Worm (Caenorhabditis elegans) whole organism, young adult: ENCODE measurements around the gene R05G6.9.

Source experiments
- B0035.1 ChIP-seq: sonication (generic microtip); optimal IDR thresholded peaks from 2 replicates; lab custom pipeline; 2016; ENCODE audit warnings: missing genetic modification characterization, mild to moderate bottlenecking, missing compliant biosample characterization, missing genotype, missing genetic modification reagents
- F10E7.11 ChIP-seq: sonication (generic microtip); optimal IDR thresholded peaks from 2 replicates; lab custom pipeline; 2017; ENCODE audit warnings: mild to moderate bottlenecking, missing genetic modification characterization, moderate library complexity, missing compliant biosample characterization
- F23B12.7 ChIP-seq: sonication (generic microtip); optimal IDR thresholded peaks from 2 replicates; lab custom pipeline; 2017; ENCODE audit warnings: missing genetic modification characterization, mild to moderate bottlenecking, missing compliant biosample characterization, antibody characterized with exemption, moderate library complexity; ENCODE audit not compliant: insufficient read depth
- F37B4.10 ChIP-seq: fragments of 200-800 bp; sonication (Bioruptor generic); IDR thresholded peaks from 2 replicates; pipeline ENCODE4 v1.3.6; 2022; ENCODE audit warnings: missing genetic modification characterization, missing compliant biosample characterization
- F39B2.1 ChIP-seq: fragments of 200-800 bp; sonication (Bioruptor generic); IDR thresholded peaks from 2 replicates; pipeline ENCODE4 v1.3.6; 2022; ENCODE audit warnings: missing genetic modification reagents, missing genetic modification characterization, missing compliant biosample characterization
- F55B11.4 ChIP-seq: sonication (generic microtip); optimal IDR thresholded peaks from 2 replicates; lab custom pipeline; 2016; ENCODE audit warnings: missing compliant biosample characterization, missing genetic modification characterization, borderline replicate concordance; ENCODE audit not compliant: insufficient read depth
- T07F8.4 ChIP-seq: sonication (generic microtip); optimal IDR thresholded peaks from 2 replicates; lab custom pipeline; 2016; ENCODE audit warnings: mild to moderate bottlenecking, missing genetic modification characterization, moderate library complexity, missing compliant biosample characterization
- Y79H2A.3 ChIP-seq: fragments of 200-800 bp; sonication (Bioruptor generic); conservative IDR thresholded peaks from 2 replicates; pipeline ENCODE4 v1.3.6; 2022; ENCODE audit warnings: missing genetic modification reagents, missing genetic modification characterization, missing compliant biosample characterization
- Y95B8A.8 ChIP-seq: fragments of 200-800 bp; sonication (Bioruptor generic); IDR thresholded peaks from 2 replicates; pipeline ENCODE4 v1.3.6; 2022; ENCODE audit warnings: missing genetic modification reagents, missing genetic modification characterization, missing compliant biosample characterization
- aptf-3 ChIP-seq: fragments of 200-800 bp; sonication (Bioruptor generic); IDR thresholded peaks from 2 replicates; pipeline ENCODE4 v1.3.6; 2022; ENCODE audit warnings: missing genetic modification characterization, missing compliant biosample characterization
- athp-1 ChIP-seq: sonication (generic microtip); optimal IDR thresholded peaks from 2 replicates; lab custom pipeline; 2017; ENCODE audit warnings: mild to moderate bottlenecking, missing genetic modification characterization, missing compliant biosample characterization
- attf-3 ChIP-seq: fragments of 200-800 bp; sonication (Bioruptor generic); conservative IDR thresholded peaks from 2 replicates; pipeline ENCODE4 v1.3.6; 2022; ENCODE audit warnings: missing genetic modification reagents, missing genetic modification characterization, missing compliant biosample characterization
- attf-5 ChIP-seq: fragments of 200-800 bp; sonication (Bioruptor generic); optimal IDR thresholded peaks from 2 replicates; lab custom pipeline; 2018; ENCODE audit warnings: mild to moderate bottlenecking, missing genetic modification characterization, missing compliant biosample characterization
- bed-2 ChIP-seq: fragments of 200-800 bp; sonication (Bioruptor generic); IDR thresholded peaks from 2 replicates; pipeline ENCODE4 v1.3.6; 2022; ENCODE audit warnings: missing genetic modification reagents, missing genetic modification characterization, missing compliant biosample characterization
- ccch-3 ChIP-seq: fragments of 200-800 bp; sonication (Bioruptor generic); optimal IDR thresholded peaks from 2 replicates; lab custom pipeline; 2018; ENCODE audit warnings: mild to moderate bottlenecking, missing genetic modification characterization, missing compliant biosample characterization
- ceh-27 ChIP-seq: fragments of 200-800 bp; sonication (Bioruptor generic); optimal IDR thresholded peaks from 2 replicates; lab custom pipeline; 2018; ENCODE audit warnings: mild to moderate bottlenecking, missing genetic modification characterization, moderate library complexity, missing compliant biosample characterization
- ceh-40 ChIP-seq: fragments of 200-800 bp; sonication (Bioruptor generic); IDR thresholded peaks from 2 replicates; pipeline ENCODE4 v1.3.6; 2022; ENCODE audit warnings: missing genetic modification characterization, missing compliant biosample characterization
- ceh-58 ChIP-seq: fragments of 200-800 bp; sonication (Bioruptor generic); IDR thresholded peaks from 2 replicates; pipeline ENCODE4 v1.3.6; 2022; ENCODE audit warnings: missing genetic modification characterization, missing compliant biosample characterization
- ceh-91 ChIP-seq: fragments of 200-800 bp; sonication (Bioruptor generic); IDR thresholded peaks from 2 replicates; pipeline ENCODE4 v1.3.6; 2022; ENCODE audit warnings: missing genetic modification reagents, missing genetic modification characterization, missing compliant biosample characterization
- efl-1 ChIP-seq: fragments of 150-350 bp; optimal IDR thresholded peaks from 2 replicates; lab custom pipeline; 2014; ENCODE audit warnings: missing biosample characterization, missing genetic modification reagents, missing genetic modification characterization
- ekl-4 ChIP-seq: fragments of 200-800 bp; sonication (Bioruptor generic); IDR thresholded peaks from 2 replicates; pipeline ENCODE4 v1.3.6; 2022; ENCODE audit warnings: missing genetic modification reagents, missing genetic modification characterization, missing compliant biosample characterization
- him-1 ChIP-seq: sonication (generic microtip); optimal IDR thresholded peaks from 2 replicates; lab custom pipeline; 2016; ENCODE audit warnings: missing genotype, missing genetic modification reagents, missing genetic modification characterization, missing compliant biosample characterization
- hlh-26 ChIP-seq: fragments of 200-800 bp; sonication (Bioruptor generic); conservative IDR thresholded peaks from 2 replicates; pipeline ENCODE4 v1.3.6; 2022; ENCODE audit warnings: missing genetic modification reagents, missing genetic modification characterization, missing compliant biosample characterization
- hmg-20 ChIP-seq: fragments of 200-800 bp; sonication (Bioruptor generic); IDR thresholded peaks from 2 replicates; pipeline ENCODE4 v1.3.6; 2022; ENCODE audit warnings: missing genetic modification reagents, missing genetic modification characterization, missing compliant biosample characterization
- hsf-1 ChIP-seq: fragments of 200-800 bp; sonication (Bioruptor generic); IDR thresholded peaks from 2 replicates; pipeline ENCODE4 v1.3.6; 2022; ENCODE audit warnings: missing genetic modification reagents, missing genetic modification characterization, missing compliant biosample characterization
- lin-26 ChIP-seq: fragments of 200-800 bp; sonication (Bioruptor generic); IDR thresholded peaks from 2 replicates; pipeline ENCODE4 v1.3.6; 2022; ENCODE audit warnings: missing genetic modification reagents, missing genetic modification characterization, missing compliant biosample characterization
- lin-54 ChIP-seq: fragments of 200-800 bp; sonication (Bioruptor generic); optimal IDR thresholded peaks from 2 replicates; lab custom pipeline; 2018; ENCODE audit warnings: mild to moderate bottlenecking, missing genetic modification characterization, missing compliant biosample characterization
- madf-10 ChIP-seq: sonication (generic microtip); optimal IDR thresholded peaks from 2 replicates; lab custom pipeline; 2016; ENCODE audit warnings: mild to moderate bottlenecking, missing genetic modification characterization, missing compliant biosample characterization
- madf-6 ChIP-seq: fragments of 200-800 bp; sonication (Bioruptor generic); IDR thresholded peaks from 2 replicates; pipeline ENCODE4 v1.3.6; 2022; ENCODE audit warnings: missing genetic modification reagents, missing genetic modification characterization, missing compliant biosample characterization
- mcd-1 ChIP-seq: fragments of 200-800 bp; sonication (Bioruptor generic); IDR thresholded peaks from 2 replicates; pipeline ENCODE4 v1.3.6; 2022; ENCODE audit warnings: missing genetic modification reagents, missing genetic modification characterization, missing compliant biosample characterization
- mes-4 ChIP-seq: sonication (generic microtip); optimal IDR thresholded peaks from 2 replicates; lab custom pipeline; 2016; ENCODE audit warnings: missing genotype, missing genetic modification characterization, missing compliant biosample characterization
- mxl-1 ChIP-seq: sonication (generic microtip); optimal IDR thresholded peaks from 2 replicates; lab custom pipeline; 2016; ENCODE audit warnings: missing genetic modification characterization, missing compliant biosample characterization
- nfyb-1 ChIP-seq: fragments of 200-800 bp; sonication (Bioruptor generic); IDR thresholded peaks from 2 replicates; pipeline ENCODE4 v1.3.6; 2022; ENCODE audit warnings: missing genetic modification reagents, missing genetic modification characterization, missing compliant biosample characterization
- nhr-27 ChIP-seq: fragments of 200-800 bp; sonication (Bioruptor generic); optimal IDR thresholded peaks from 2 replicates; lab custom pipeline; 2018; ENCODE audit warnings: mild to moderate bottlenecking, missing genetic modification characterization, moderate library complexity, missing compliant biosample characterization
- rcor-1 ChIP-seq: fragments of 200-800 bp; sonication (Bioruptor generic); IDR thresholded peaks from 2 replicates; pipeline ENCODE4 v1.3.6; 2022; ENCODE audit warnings: missing genetic modification reagents, missing genetic modification characterization, missing compliant biosample characterization
- rec-8 ChIP-seq, 2 experiments: sonication (generic microtip); optimal IDR thresholded peaks; 2 replicates each; lab custom pipeline; 2016; ENCODE audit warnings: mild to moderate bottlenecking in 2 of 2, missing genetic modification characterization in 2 of 2, missing genetic modification reagents in 2 of 2, missing genotype in 2 of 2, missing biosample characterization in 1 of 2, missing compliant biosample characterization in 1 of 2, moderate library complexity in 1 of 2
- rpc-1 ChIP-seq, 2 experiments: fragments of 150-350 bp in 1 of 2; sonication (generic microtip) in 1 of 2; optimal IDR thresholded peaks; 2 replicates each; lab custom pipeline; 2014 to 2018; ENCODE audit warnings: missing biosample characterization in 1 of 2, missing genetic modification characterization in 1 of 2, missing genetic modification reagents in 1 of 2, missing genotype in 1 of 2
- sea-2 ChIP-seq: fragments of 200-800 bp; sonication (Bioruptor generic); IDR thresholded peaks from 2 replicates; pipeline ENCODE4 v1.3.6; 2022; ENCODE audit warnings: missing genetic modification characterization, missing compliant biosample characterization
- snpc-1.3 ChIP-seq: sonication (generic microtip); optimal IDR thresholded peaks from 2 replicates; lab custom pipeline; 2017; ENCODE audit warnings: missing genetic modification characterization, mild to moderate bottlenecking, missing compliant biosample characterization, antibody characterized with exemption, moderate library complexity, missing genotype, missing genetic modification reagents; ENCODE audit not compliant: insufficient read depth
- snpc-4 ChIP-seq, 5 experiments: fragments of 150-350 bp in 1 of 5; sonication (generic microtip) in 4 of 5; optimal IDR thresholded peaks; 2 replicates each; lab custom pipeline; 2014 to 2018; ENCODE audit warnings: missing genetic modification characterization in 5 of 5, missing biosample characterization in 3 of 5, antibody characterized with exemption in 2 of 5, mild to moderate bottlenecking in 2 of 5, missing compliant biosample characterization in 2 of 5, missing genotype in 2 of 5, moderate library complexity in 2 of 5, missing genetic modification reagents in 1 of 5
- somi-1 ChIP-seq: fragments of 200-800 bp; sonication (Bioruptor generic); optimal IDR thresholded peaks from 2 replicates; lab custom pipeline; 2018; ENCODE audit warnings: mild to moderate bottlenecking, missing genetic modification characterization, missing compliant biosample characterization
- tbp1 ChIP-seq: fragments of 200-800 bp; sonication (Bioruptor generic); optimal IDR thresholded peaks from 2 replicates; lab custom pipeline; 2018; ENCODE audit warnings: mild to moderate bottlenecking, missing genetic modification characterization, missing compliant biosample characterization
- ztf-25 ChIP-seq: fragments of 200-800 bp; sonication (Bioruptor generic); IDR thresholded peaks from 2 replicates; pipeline ENCODE4 v1.3.6; 2022; ENCODE audit warnings: missing genetic modification reagents, missing genetic modification characterization, missing compliant biosample characterization
- ztf-28 ChIP-seq: fragments of 200-800 bp; sonication (Bioruptor generic); IDR thresholded peaks from 2 replicates; pipeline ENCODE4 v1.3.6; 2022; ENCODE audit warnings: missing genetic modification reagents, missing genetic modification characterization, missing compliant biosample characterization
- ztf-6 ChIP-seq: fragments of 200-800 bp; sonication (Bioruptor generic); IDR thresholded peaks from 2 replicates; pipeline ENCODE4 v1.3.6; 2022; ENCODE audit warnings: missing genetic modification reagents, missing genetic modification characterization, missing compliant biosample characterization

Gene R05G6.9

DNA sequence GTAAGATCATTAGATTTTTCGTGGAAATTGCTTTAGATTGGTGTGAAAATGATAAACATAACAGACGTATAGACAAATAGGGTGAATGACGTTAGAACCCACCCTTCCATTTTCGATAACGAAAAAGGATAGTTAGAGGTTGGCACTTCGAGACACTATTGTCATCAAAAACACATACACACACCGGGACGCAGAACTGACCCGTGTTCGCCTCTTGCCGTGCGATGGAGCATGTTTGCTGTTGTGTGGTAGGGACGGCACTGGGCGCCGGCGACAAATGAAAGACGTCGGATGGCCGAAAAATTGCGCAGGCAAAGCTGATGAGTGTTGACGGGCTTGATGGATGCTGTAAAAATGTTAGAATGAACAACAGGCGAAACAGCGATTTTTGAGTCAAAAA lies 33.8 kb upstream of the R05G6.9 start (continued):
- TF ChIP-seq somi-1 (no peak), rcor-1 (GFP tag; lab: Robert Waterston, UW) (no peak), him-1 (tag; lab: Kevin White, UChicago) (no peak), snpc-4 (GFP tag; optimal IDR thresholded peaks at IDR 0.05; lab: Kevin White, UChicago) (no peak), snpc-4 (tag; optimal IDR thresholded peaks at IDR 0.05; lab: Kevin White, UChicago) (no peak), ceh-40 (GFP tag; lab: Robert Waterston, UW) (no peak), nhr-27 (tag; lab: Kevin White, UChicago) (no peak), T07F8.4 (tag; lab: Kevin White, UChicago) (no peak), lin-54 (GFP tag; lab: Kevin White, UChicago) (peak; percentile 36), ztf-28 (no peak), hsf-1 (no peak), madf-10 (tag; lab: Kevin White, UChicago) (peak; percentile 18), tbp1 (peak; percentile 12), bed-2 (GFP tag; lab: Robert Waterston, UW) (no peak), aptf-3 (GFP tag; lab: Robert Waterston, UW) (no peak), madf-6 (peak; percentile 31; the same call in 1 of the 2 replicates), lin-26 (GFP tag; lab: Robert Waterston, UW) (peak; percentile 43), F37B4.10 (GFP tag; lab: Robert Waterston, UW) (no peak), attf-5 (GFP tag; lab: Kevin White, UChicago) (peak; percentile 58), athp-1 (tag; lab: Kevin White, UChicago) (no peak), hlh-26 (GFP tag; lab: Robert Waterston, UW) (no peak), ceh-27 (GFP tag; lab: Kevin White, UChicago) (peak; percentile 71), ccch-3 (GFP tag; lab: Kevin White, UChicago) (no peak), ztf-25 (GFP tag; lab: Robert Waterston, UW) (no peak), mcd-1 (GFP tag; lab: Robert Waterston, UW) (peak; percentile 57), B0035.1 (tag; lab: Kevin White, UChicago) (no peak), F10E7.11 (tag; lab: Kevin White, UChicago) (no peak), sea-2 (GFP tag; lab: Robert Waterston, UW) (no peak), mes-4 (tag; lab: Kevin White, UChicago) (no peak), nfyb-1 (GFP tag; lab: Robert Waterston, UW) (0 out of 2 replicates have a peak, but pooled peaks have one; percentile 25)
- TF ChIP-seq, all 124 proteins: peak for 19

DNA sequence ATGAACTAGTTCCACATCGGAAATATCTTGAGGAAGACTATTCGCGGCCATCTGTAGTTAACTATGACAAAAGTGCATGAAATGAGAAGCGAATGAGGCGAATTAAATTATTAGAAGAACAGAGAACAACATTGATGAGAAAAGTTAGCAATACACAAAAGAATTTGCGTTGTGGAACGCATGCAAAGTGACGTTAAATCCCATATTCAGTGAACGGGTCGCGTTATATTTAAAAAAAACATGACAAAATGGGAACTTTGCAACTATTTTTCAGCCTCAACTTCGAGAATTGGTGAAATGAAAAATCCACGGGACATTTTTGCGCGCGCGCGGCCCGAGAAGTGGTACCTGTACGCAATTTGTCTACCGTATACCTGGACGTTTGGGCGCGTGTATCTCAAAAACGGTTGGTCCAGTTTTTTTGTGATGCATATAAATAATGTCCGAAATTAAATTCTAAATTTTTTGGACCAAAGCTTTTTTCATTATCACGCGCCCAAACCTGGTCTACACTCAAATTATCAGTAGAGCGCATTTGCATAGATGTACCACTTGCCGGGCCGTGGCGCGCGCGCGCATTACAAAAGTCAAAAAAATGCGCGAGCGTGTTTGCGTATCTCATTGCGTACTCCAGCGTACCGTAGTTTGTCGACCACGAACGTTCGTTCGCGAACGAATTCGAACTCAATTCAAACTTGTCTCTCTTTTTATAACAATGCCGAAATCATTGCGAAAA lies 31.9 kb upstream of the R05G6.9 start, which contains the start of the genes cdd-2 and oef-1:
Gene cdd-2, minus strand, starts transcription at position 51 of the 736 bp plus-strand sequence.
Gene oef-1, plus strand, starts transcription at position 575 of the 736 bp plus-strand sequence.
- no peak; the same call in 1 of the 2 replicates for TF ChIP-seq aptf-3 (GFP tag; lab: Robert Waterston, UW)
- TF ChIP-seq rpc-1 (optimal IDR thresholded peaks at IDR 0.05; lab: Kevin White, UChicago), result no peak
- TF ChIP-seq rpc-1 (tag; optimal IDR thresholded peaks at IDR 0.05; lab: Kevin White, UChicago), result no peak
- peak; percentile 58 for TF ChIP-seq attf-3 (GFP tag; lab: Robert Waterston, UW)
- TF ChIP-seq mxl-1 (tag; lab: Kevin White, UChicago), result no peak
- no peak for TF ChIP-seq ceh-58 (GFP tag; lab: Robert Waterston, UW)
- TF ChIP-seq ceh-91, result peak; percentile 99
- no peak for TF ChIP-seq F23B12.7
- peak; percentile 98 for TF ChIP-seq madf-6
- peak; percentile 91 for TF ChIP-seq ekl-4
- TF ChIP-seq snpc-1.3 (tag; lab: Kevin White, UChicago), result no peak
- no peak for TF ChIP-seq hmg-20 (GFP tag; lab: Robert Waterston, UW)
- no peak for TF ChIP-seq rec-8 (tag; optimal IDR thresholded peaks at IDR 0.05; lab: Kevin White, UChicago)
- no peak for TF ChIP-seq F39B2.1 (GFP tag; lab: Robert Waterston, UW)
- peak; percentile 31 for TF ChIP-seq him-1 (tag; lab: Kevin White, UChicago)
- TF ChIP-seq F55B11.4 (tag; lab: Kevin White, UChicago), result no peak
- peak; percentile 53 for TF ChIP-seq tbp1
- TF ChIP-seq Y95B8A.8 (GFP tag; lab: Robert Waterston, UW), result peak; percentile 95
- peak; percentile 94 for TF ChIP-seq mcd-1 (GFP tag; lab: Robert Waterston, UW)
- TF ChIP-seq ztf-25 (GFP tag; lab: Robert Waterston, UW), result no peak
- TF ChIP-seq efl-1 (GFP tag; lab: Kevin White, UChicago), result peak; percentile 92
- TF ChIP-seq Y79H2A.3 (GFP tag; lab: Robert Waterston, UW), result peak; percentile 94
- TF ChIP-seq ztf-6, result no peak
